Fruit fly (Drosophila melanogaster): ENCODE data around the gene Tim13.

DNA sequence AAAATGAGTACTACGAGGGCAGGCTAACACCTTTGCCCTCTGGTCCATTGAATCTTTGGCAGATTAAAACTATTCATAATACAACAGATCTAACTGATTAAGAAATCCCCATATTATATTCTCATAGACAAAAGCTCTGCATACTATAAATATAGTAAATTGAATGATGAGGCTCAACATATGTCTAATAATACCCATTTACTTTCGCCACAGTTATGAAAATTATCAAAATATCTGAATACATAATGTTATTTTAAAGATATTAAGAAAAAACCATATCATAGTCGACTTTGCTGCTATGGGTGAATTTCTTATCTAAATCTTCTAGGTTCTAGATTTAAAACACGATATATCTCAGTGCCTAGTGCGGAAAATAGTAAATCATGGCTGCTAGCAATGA lies 42.5 kb downstream of the Tim13 start, which contains the start of gene CG32087:
- TF ChIP-seq Gug (GFP tag; IDR thresholded peaks at IDR 0.05) (no peak), Eip78C (GFP tag) (no peak), Smox (GFP tag; optimal IDR thresholded peaks at IDR 0.05) (no peak), topi (GFP tag; optimal IDR thresholded peaks at IDR 0.05) (no peak), CG6276 (GFP tag; optimal IDR thresholded peaks at IDR 0.05) (no peak), CG3919 (GFP tag; optimal IDR thresholded peaks at IDR 0.05) (no peak), OdsH (GFP tag; optimal IDR thresholded peaks at IDR 0.05) (no peak), Hr4 (GFP tag; optimal IDR thresholded peaks at IDR 0.05) (no peak), spab (GFP tag; optimal IDR thresholded peaks at IDR 0.05) (no peak), CG4318 (GFP tag; optimal IDR thresholded peaks at IDR 0.05) (no peak), Ets96B (tag; optimal IDR thresholded peaks at IDR 0.05) (no peak), CG8319 (GFP tag; optimal IDR thresholded peaks at IDR 0.05) (no peak), Sox15 (GFP tag; optimal IDR thresholded peaks at IDR 0.05) (no peak)

All from whole organism, prepupa.